Fruit fly (Drosophila melanogaster) whole organism, prepupa: ENCODE results near the gene CG9147.
A peak's percentile ranks its signal among the peaks of the same experiment; 100 is the strongest.

Experiments used
- Blimp-1 ChIP-seq: fragments of 200-800 bp; sonication (Bioruptor generic); optimal IDR thresholded peaks from 3 replicates; lab custom pipeline; 2017; ENCODE audit warnings: missing biosample characterization, missing genetic modification characterization, mild to moderate bottlenecking, moderate library complexity, missing genetic modification reagents
- CG10631 ChIP-seq: fragments of 200-800 bp; sonication (Bioruptor generic); optimal IDR thresholded peaks from 2 replicates; lab custom pipeline; 2016; ENCODE audit warnings: missing biosample characterization, missing genetic modification characterization
- CG11294 ChIP-seq: fragments of 200-800 bp; sonication (Bioruptor generic); IDR thresholded peaks from 2 replicates; pipeline ENCODE4 v1.3.6; 2022; ENCODE audit warnings: missing biosample characterization, missing genetic modification characterization
- CG1621 ChIP-seq: fragments of 200-800 bp; sonication (Bioruptor generic); optimal IDR thresholded peaks from 3 replicates; lab custom pipeline; 2018; ENCODE audit warnings: missing biosample characterization, mild to moderate bottlenecking, missing genetic modification characterization
- CG16779 ChIP-seq: fragments of 200-800 bp; sonication (Bioruptor generic); optimal IDR thresholded peaks from 3 replicates; lab custom pipeline; 2017; ENCODE audit warnings: missing biosample characterization, mild to moderate bottlenecking, missing genetic modification characterization
- CG3032 ChIP-seq: fragments of 200-800 bp; optimal IDR thresholded peaks from 2 replicates; lab custom pipeline; 2019; ENCODE audit warnings: missing biosample characterization, mild to moderate bottlenecking, missing genetic modification characterization, moderate library complexity
- CG31627 ChIP-seq: fragments of 200-800 bp; sonication (Bioruptor generic); optimal IDR thresholded peaks from 3 replicates; lab custom pipeline; 2016; ENCODE audit warnings: missing biosample characterization, missing genetic modification characterization
- CG34406 ChIP-seq: fragments of 200-800 bp; sonication (Bioruptor generic); optimal IDR thresholded peaks from 3 replicates; lab custom pipeline; 2016; ENCODE audit warnings: missing biosample characterization, missing genetic modification characterization
- CG4318 ChIP-seq: fragments of 200-800 bp; sonication (Bioruptor generic); optimal IDR thresholded peaks from 3 replicates; lab custom pipeline; 2017; ENCODE audit warnings: missing biosample characterization, mild to moderate bottlenecking, missing genetic modification characterization
- CG6163 ChIP-seq: fragments of 200-800 bp; sonication (Bioruptor generic); IDR thresholded peaks from 3 replicates; pipeline ENCODE4 v1.3.6; 2022; ENCODE audit warnings: missing biosample characterization, missing genetic modification characterization
- CG6854 ChIP-seq: fragments of 200-800 bp; sonication (Bioruptor generic); optimal IDR thresholded peaks from 2 replicates; lab custom pipeline; 2017; ENCODE audit warnings: missing biosample characterization, mild to moderate bottlenecking, missing genetic modification characterization
- CG7368 ChIP-seq: fragments of 200-800 bp; sonication (Bioruptor generic); optimal IDR thresholded peaks from 3 replicates; lab custom pipeline; 2016; ENCODE audit warnings: missing biosample characterization, missing genetic modification characterization
- CG8319 ChIP-seq: fragments of 200-800 bp; sonication (Bioruptor generic); optimal IDR thresholded peaks from 3 replicates; lab custom pipeline; 2016; ENCODE audit warnings: missing biosample characterization, missing genetic modification characterization
- CG9139 ChIP-seq: fragments of 200-800 bp; sonication (Bioruptor generic); optimal IDR thresholded peaks from 3 replicates; lab custom pipeline; 2017; ENCODE audit warnings: missing biosample characterization, mild to moderate bottlenecking, missing genetic modification characterization
- Eip78C ChIP-seq: fragments of 200-800 bp; sonication (Bioruptor generic); peaks from one replicate; lab custom pipeline; 2016; ENCODE audit warnings: missing biosample characterization, missing genetic modification characterization
- Eip93F ChIP-seq: fragments of 200-800 bp; sonication (Bioruptor generic); optimal IDR thresholded peaks from 2 replicates; lab custom pipeline; 2016; ENCODE audit warnings: missing biosample characterization, mild to moderate bottlenecking, missing genetic modification characterization
- Ets21C ChIP-seq: fragments of 200-800 bp; sonication (Bioruptor generic); optimal IDR thresholded peaks from 3 replicates; lab custom pipeline; 2016; ENCODE audit warnings: missing biosample characterization, missing genetic modification characterization
- Gug ChIP-seq: fragments of 200-800 bp; sonication (Bioruptor generic); IDR thresholded peaks from 2 replicates; pipeline ENCODE4 v1.3.6; 2022; ENCODE audit warnings: missing biosample characterization, missing genetic modification characterization
- Hr39 ChIP-seq: fragments of 200-800 bp; sonication (Bioruptor generic); optimal IDR thresholded peaks from 2 replicates; lab custom pipeline; 2016; ENCODE audit warnings: missing biosample characterization, missing genetic modification characterization
- Hr4 ChIP-seq: fragments of 200-800 bp; sonication (Bioruptor generic); optimal IDR thresholded peaks from 3 replicates; lab custom pipeline; 2016; ENCODE audit warnings: missing biosample characterization, missing genetic modification characterization
- Lpt ChIP-seq: fragments of 200-800 bp; sonication (Bioruptor generic); optimal IDR thresholded peaks from 3 replicates; lab custom pipeline; 2016; ENCODE audit warnings: missing biosample characterization, missing genetic modification characterization
- Met ChIP-seq: fragments of 200-800 bp; sonication (Bioruptor generic); optimal IDR thresholded peaks from 3 replicates; lab custom pipeline; 2016; ENCODE audit warnings: missing biosample characterization, missing genetic modification characterization
- OdsH ChIP-seq: fragments of 200-800 bp; sonication (Bioruptor generic); optimal IDR thresholded peaks from 3 replicates; lab custom pipeline; 2016; ENCODE audit warnings: missing biosample characterization, missing genetic modification characterization
- Smox ChIP-seq: fragments of 200-800 bp; sonication (Bioruptor generic); optimal IDR thresholded peaks from 3 replicates; lab custom pipeline; 2016; ENCODE audit warnings: missing biosample characterization, missing genetic modification characterization
- Sox15 ChIP-seq: fragments of 200-800 bp; sonication (Bioruptor generic); optimal IDR thresholded peaks from 3 replicates; lab custom pipeline; 2016; ENCODE audit warnings: missing biosample characterization, missing genetic modification characterization
- cyc ChIP-seq: fragments of 200-800 bp; sonication (Bioruptor generic); optimal IDR thresholded peaks from 3 replicates; lab custom pipeline; 2016; ENCODE audit warnings: missing biosample characterization, missing genetic modification characterization
- dsx ChIP-seq: fragments of 200-800 bp; optimal IDR thresholded peaks from 3 replicates; lab custom pipeline; 2019; ENCODE audit warnings: missing biosample characterization, mild to moderate bottlenecking, missing genetic modification characterization, moderate library complexity; ENCODE audit not compliant: poor library complexity, severe bottlenecking
- eg ChIP-seq: fragments of 200-800 bp; sonication (Bioruptor generic); IDR thresholded peaks from 3 replicates; pipeline ENCODE4 v1.3.6; 2022; ENCODE audit warnings: missing biosample characterization, missing genetic modification characterization
- esn ChIP-seq: fragments of 200-800 bp; sonication (Bioruptor generic); optimal IDR thresholded peaks from 2 replicates; lab custom pipeline; 2016; ENCODE audit warnings: missing biosample characterization, mild to moderate bottlenecking, missing genetic modification characterization, moderate library complexity
- net ChIP-seq: fragments of 200-800 bp; sonication (Bioruptor generic); optimal IDR thresholded peaks from 3 replicates; lab custom pipeline; 2016; ENCODE audit warnings: missing biosample characterization, missing genetic modification characterization
- spab ChIP-seq: fragments of 200-800 bp; sonication (Bioruptor generic); optimal IDR thresholded peaks from 2 replicates; lab custom pipeline; 2017; ENCODE audit warnings: missing biosample characterization, mild to moderate bottlenecking, missing genetic modification characterization, missing genetic modification reagents
- svp ChIP-seq: fragments of 200-800 bp; sonication (Bioruptor generic); peaks from one replicate; lab custom pipeline; 2016; ENCODE audit warnings: missing biosample characterization, missing genetic modification characterization

CG9147 gene

dm6 chr2L:6088371-6089365 lies 22.9 kb downstream of the CG9147 start (continued):
- no peak for TF ChIP-seq OdsH
- peak; percentile 98 for TF ChIP-seq Eip78C
- TF ChIP-seq eg (GFP tag; lab: Robert Waterston, UW) = peak; percentile 56; the same call in 2 of the 3 replicates
- TF ChIP-seq Lpt (GFP tag; lab: Kevin White, UChicago) = peak; percentile 21
- TF ChIP-seq Hr39 = no peak
- peak; percentile 100 for TF ChIP-seq Met
- TF ChIP-seq CG6163 (GFP tag; lab: Robert Waterston, UW) = peak; percentile 70
- peak; percentile 97 for TF ChIP-seq svp (GFP tag; lab: Kevin White, UChicago)
- peak; percentile 32 for TF ChIP-seq esn (GFP tag; lab: Kevin White, UChicago)

- TF ChIP-seq svp (GFP tag; lab: Kevin White, UChicago) = peak; percentile 56
- TF ChIP-seq Smox (GFP tag; lab: Kevin White, UChicago) = no peak
- peak; percentile 6 for TF ChIP-seq CG16779 (tag; lab: Kevin White, UChicago)
These were observed 23.9 kb downstream of the CG9147 start for dm6 chr2L:6089604-6090198.

dm6 chr2L:6090365-6090764 lies 24.6 kb downstream of the CG9147 start:
- TF ChIP-seq Lpt (GFP tag; lab: Kevin White, UChicago) (no peak), Hr4 (GFP tag; lab: Kevin White, UChicago) (no peak), esn (GFP tag; lab: Kevin White, UChicago) (no peak), CG6854 (GFP tag; lab: Kevin White, UChicago) (no peak), Sox15 (GFP tag; lab: Kevin White, UChicago) (no peak), CG7368 (GFP tag; lab: Kevin White, UChicago) (no peak), dsx (GFP tag; lab: Kevin White, UChicago) (no peak), Gug (GFP tag; lab: Robert Waterston, UW) (no peak), CG8319 (no peak), CG3032 (no peak), CG10631 (GFP tag; lab: Kevin White, UChicago) (no peak), CG4318 (GFP tag; lab: Kevin White, UChicago) (no peak), net (GFP tag; lab: Kevin White, UChicago) (no peak), Eip78C (no peak), CG11294 (no peak), Eip93F (GFP tag; lab: Kevin White, UChicago) (no peak)
- TF ChIP-seq, all 60 proteins: peak for 0

dm6 chr2L:6090786-6091716 lies 25.3 kb downstream of the CG9147 start, which contains the start of gene CG45075:
TSS of gene CG45075 (plus strand) at chr2L:6091412.
- TF ChIP-seq Lpt (GFP tag; lab: Kevin White, UChicago) (no peak), CG1621 (tag; lab: Kevin White, UChicago) (no peak), CG31627 (GFP tag; lab: Kevin White, UChicago) (no peak)

- TF ChIP-seq Smox (GFP tag; lab: Kevin White, UChicago) (no peak), Ets21C (no peak), CG34406 (GFP tag; lab: Kevin White, UChicago) (no peak), spab (GFP tag; lab: Kevin White, UChicago) (no peak), cyc (GFP tag; lab: Kevin White, UChicago) (no peak), eg (GFP tag; lab: Robert Waterston, UW) (no peak), CG9139 (GFP tag; lab: Kevin White, UChicago) (no peak), Gug (GFP tag; lab: Robert Waterston, UW) (no peak), Hr4 (GFP tag; lab: Kevin White, UChicago) (no peak), Blimp-1 (GFP tag; lab: Kevin White, UChicago) (no peak), Sox15 (GFP tag; lab: Kevin White, UChicago) (no peak)
These were observed 26.5 kb downstream of the CG9147 start for dm6 chr2L:6092300-6092699.
